Worm (Caenorhabditis elegans): ENCODE measurements around the gene fkb-1.

ce11 chrIV:11049806-11050205, 13.4 kb downstream of the fkb-1 start, which contains the start of gene F36H1.3:
- TF ChIP-seq lsy-12 (tag; optimal IDR thresholded peaks at IDR 0.05) (no peak), aly-2 (tag; optimal IDR thresholded peaks at IDR 0.05) (no peak), ama-1 (optimal IDR thresholded peaks at IDR 0.05) (no peak), fkh-10 (GFP tag; optimal IDR thresholded peaks at IDR 0.05) (no peak), nfya-1 (tag; optimal IDR thresholded peaks at IDR 0.05; ENCODE audit: insufficient read depth) (no peak), nhr-237 (tag; optimal IDR thresholded peaks at IDR 0.05) (no peak), elt-2 (tag; optimal IDR thresholded peaks at IDR 0.05) (no peak), snpc-4 (tag; optimal IDR thresholded peaks at IDR 0.05) (no peak), skn-1 (tag; optimal IDR thresholded peaks at IDR 0.05) (no peak), nhr-67 (tag; optimal IDR thresholded peaks at IDR 0.05) (no peak), pqm-1 (tag; optimal IDR thresholded peaks at IDR 0.05) (no peak), lin-39 (tag; optimal IDR thresholded peaks at IDR 0.05) (no peak), ceh-16 (tag; optimal IDR thresholded peaks at IDR 0.05) (no peak), nhr-11 (tag; optimal IDR thresholded peaks at IDR 0.05) (no peak)

Measured in whole organism, L3 larva.